Fruit fly (Drosophila melanogaster) whole organism, wandering third instar larva: Measurements from ENCODE around the gene Nf1.
A peak's percentile ranks its signal among the peaks of the same experiment; 100 is the strongest.

Source experiments
- Abd-B ChIP-seq: fragments of >200 bp; optimal IDR thresholded peaks from 2 replicates; lab custom pipeline; 2017; ENCODE audit warnings: missing biosample characterization, missing genetic modification characterization
- CG32264 ChIP-seq: fragments of 200-800 bp; sonication (Bioruptor generic); optimal IDR thresholded peaks from 2 replicates; lab custom pipeline; 2016; ENCODE audit warnings: missing biosample characterization, missing genetic modification characterization
- CG9705 ChIP-seq: fragments of 200-800 bp; sonication (Bioruptor generic); optimal IDR thresholded peaks from 2 replicates; lab custom pipeline; 2018; ENCODE audit warnings: missing biosample characterization, mild to moderate bottlenecking, missing genetic modification characterization
- CrebA ChIP-seq: fragments of 200-800 bp; sonication (Bioruptor generic); optimal IDR thresholded peaks from 2 replicates; lab custom pipeline; 2016; ENCODE audit warnings: missing biosample characterization, mild to moderate bottlenecking, missing genetic modification characterization, borderline replicate concordance
- Dfd ChIP-seq: fragments of >200 bp; optimal IDR thresholded peaks from 2 replicates; lab custom pipeline; 2017; ENCODE audit warnings: missing biosample characterization, missing genetic modification characterization
- Dif ChIP-seq: fragments of 200-275, 200-300 bp; sonication (Bioruptor generic); optimal IDR thresholded peaks from 2 replicates; lab custom pipeline; 2018; ENCODE audit warnings: missing biosample characterization, missing genetic modification characterization; ENCODE audit not compliant: partially characterized antibody
- GATAd ChIP-seq: sonication (Bioruptor generic); optimal IDR thresholded peaks from 2 replicates; lab custom pipeline; 2016; ENCODE audit warnings: missing biosample characterization, missing genetic modification characterization
- HLH106 ChIP-seq: fragments of 200-800 bp; optimal IDR thresholded peaks from 3 replicates; lab custom pipeline; 2019; ENCODE audit warnings: missing biosample characterization, mild to moderate bottlenecking, missing genetic modification characterization, moderate library complexity
- Hnf4 ChIP-seq: fragments of 200-800 bp; sonication (Bioruptor generic); optimal IDR thresholded peaks from 2 replicates; lab custom pipeline; 2016; ENCODE audit warnings: missing biosample characterization, mild to moderate bottlenecking, missing genetic modification characterization
- Hr78 ChIP-seq: fragments of >200 bp; optimal IDR thresholded peaks from 2 replicates; lab custom pipeline; 2017; ENCODE audit warnings: missing biosample characterization, missing genetic modification characterization
- Hr83 ChIP-seq: fragments of 200-300 bp; sonication (Bioruptor generic); optimal IDR thresholded peaks from 2 replicates; lab custom pipeline; 2016; ENCODE audit warnings: missing biosample characterization, mild to moderate bottlenecking, missing genetic modification characterization, moderate library complexity; ENCODE audit not compliant: poor library complexity, severe bottlenecking
- Jra ChIP-seq: sonication (Bioruptor generic); optimal IDR thresholded peaks from 2 replicates; lab custom pipeline; 2016; ENCODE audit warnings: missing biosample characterization, missing genetic modification characterization
- Mio ChIP-seq: sonication (Bioruptor generic); optimal IDR thresholded peaks from 2 replicates; lab custom pipeline; 2016; ENCODE audit warnings: missing biosample characterization, missing genetic modification characterization
- Myc ChIP-seq: fragments of >200 bp; optimal IDR thresholded peaks from 2 replicates; lab custom pipeline; 2017
- N ChIP-seq: fragments of >200 bp; optimal IDR thresholded peaks from 2 replicates; lab custom pipeline; 2018; ENCODE audit warnings: missing biosample characterization, missing external identifiers, missing genetic modification characterization
- OdsH ChIP-seq: fragments of 200-800 bp; sonication (Bioruptor generic); optimal IDR thresholded peaks from 2 replicates; lab custom pipeline; 2016; ENCODE audit warnings: missing biosample characterization, mild to moderate bottlenecking, missing genetic modification characterization
- Rel ChIP-seq, 2 experiments: fragments of 200-800 bp; sonication (Bioruptor generic) in 1 of 2; optimal IDR thresholded peaks; 2 replicates in 1 of 2; 3 replicates in 1 of 2; lab custom pipeline; 2016 to 2019; ENCODE audit warnings: mild to moderate bottlenecking in 2 of 2, missing biosample characterization in 2 of 2, missing genetic modification characterization in 2 of 2, moderate library complexity in 1 of 2
- Sp1 ChIP-seq: fragments of 200-800 bp; sonication (Bioruptor generic); optimal IDR thresholded peaks from 3 replicates; lab custom pipeline; 2019; ENCODE audit warnings: missing biosample characterization, mild to moderate bottlenecking, missing genetic modification characterization, moderate library complexity
- Vsx2 ChIP-seq: fragments of 200-300, 225-300 bp; sonication (Bioruptor generic); optimal IDR thresholded peaks from 2 replicates; lab custom pipeline; 2018; ENCODE audit warnings: missing biosample characterization, missing genetic modification characterization; ENCODE audit not compliant: partially characterized antibody
- br ChIP-seq: fragments of 200-800 bp; sonication (Bioruptor generic); optimal IDR thresholded peaks from 2 replicates; lab custom pipeline; 2016; ENCODE audit warnings: missing biosample characterization, missing genetic modification characterization
- brk ChIP-seq: fragments of 200-800 bp; sonication (Bioruptor generic); optimal IDR thresholded peaks from 2 replicates; lab custom pipeline; 2016; ENCODE audit warnings: missing biosample characterization, mild to moderate bottlenecking, missing genetic modification characterization
- dl ChIP-seq, 2 experiments: fragments of 175-275, 200-275 bp in 1 of 2; fragments of 200-275 bp in 1 of 2; sonication (Bioruptor generic); optimal IDR thresholded peaks; lab custom pipeline; 2018; ENCODE audit warnings: mild to moderate bottlenecking in 2 of 2, missing biosample characterization in 2 of 2, missing genetic modification characterization in 2 of 2, moderate library complexity in 2 of 2; ENCODE audit not compliant: partially characterized antibody in 2 of 2, insufficient read depth in 1 of 2
- dmrt93B ChIP-seq: fragments of 200-800 bp; sonication (Bioruptor generic); optimal IDR thresholded peaks from 2 replicates; lab custom pipeline; 2018; ENCODE audit warnings: missing biosample characterization, mild to moderate bottlenecking, missing genetic modification characterization
- dsf ChIP-seq: sonication (Bioruptor generic); optimal IDR thresholded peaks from 2 replicates; lab custom pipeline; 2016; ENCODE audit warnings: missing biosample characterization, missing genetic modification characterization, borderline replicate concordance
- ey ChIP-seq: fragments of 200-800 bp; sonication (Bioruptor generic); optimal IDR thresholded peaks from 2 replicates; lab custom pipeline; 2016; ENCODE audit warnings: missing biosample characterization, missing genetic modification characterization
- foxo ChIP-seq, 2 experiments: fragments of 200-800 bp; sonication (Bioruptor generic); optimal IDR thresholded peaks; 2 replicates in 1 of 2; 3 replicates in 1 of 2; lab custom pipeline; 2016 to 2017; ENCODE audit warnings: missing biosample characterization in 2 of 2, missing genetic modification characterization in 2 of 2
- fru ChIP-seq: fragments of 200-800 bp; sonication (Bioruptor generic); optimal IDR thresholded peaks from 3 replicates; lab custom pipeline; 2016; ENCODE audit warnings: missing biosample characterization, mild to moderate bottlenecking, missing genetic modification characterization
- h ChIP-seq: fragments of 200-800 bp; sonication (Bioruptor generic); optimal IDR thresholded peaks from 3 replicates; lab custom pipeline; 2016; ENCODE audit warnings: missing biosample characterization, mild to moderate bottlenecking, missing genetic modification characterization
- jim ChIP-seq: fragments of 175-275, 200-325 bp; sonication (Bioruptor generic); optimal IDR thresholded peaks from 2 replicates; lab custom pipeline; 2016; ENCODE audit warnings: missing biosample characterization, mild to moderate bottlenecking, missing genetic modification characterization
- lola ChIP-seq: fragments of >200 bp; optimal IDR thresholded peaks from 2 replicates; lab custom pipeline; 2017; ENCODE audit warnings: missing biosample characterization, missing genetic modification characterization
- pan ChIP-seq: fragments of >200 bp; optimal IDR thresholded peaks from 2 replicates; lab custom pipeline; 2017
- psq ChIP-seq: fragments of 200-800 bp; sonication (Bioruptor generic); optimal IDR thresholded peaks from 3 replicates; lab custom pipeline; 2017; ENCODE audit warnings: missing biosample characterization, mild to moderate bottlenecking, missing genetic modification characterization, moderate library complexity
- rgr ChIP-seq: fragments of 200-800 bp; sonication (Bioruptor generic); optimal IDR thresholded peaks from 3 replicates; lab custom pipeline; 2016; ENCODE audit warnings: missing biosample characterization, mild to moderate bottlenecking, missing genetic modification characterization
- sage ChIP-seq: fragments of 200-800 bp; sonication (Bioruptor generic); optimal IDR thresholded peaks from 2 replicates; lab custom pipeline; 2016; ENCODE audit warnings: missing biosample characterization, mild to moderate bottlenecking, missing genetic modification characterization
- sv ChIP-seq: fragments of 200-800 bp; sonication (Bioruptor generic); optimal IDR thresholded peaks from 3 replicates; lab custom pipeline; 2016; ENCODE audit warnings: missing biosample characterization, missing genetic modification characterization
- tai ChIP-seq: sonication (Bioruptor generic); optimal IDR thresholded peaks from 2 replicates; lab custom pipeline; 2016; ENCODE audit warnings: missing biosample characterization, missing genetic modification characterization
- usp ChIP-seq: fragments of >200 bp; optimal IDR thresholded peaks from 2 replicates; lab custom pipeline; 2017; ENCODE audit warnings: missing biosample characterization, missing genetic modification characterization
- woc ChIP-seq: sonication (Bioruptor generic); optimal IDR thresholded peaks from 2 replicates; lab custom pipeline; 2016; ENCODE audit warnings: missing biosample characterization, mild to moderate bottlenecking, missing genetic modification characterization

Gene Nf1

DNA sequence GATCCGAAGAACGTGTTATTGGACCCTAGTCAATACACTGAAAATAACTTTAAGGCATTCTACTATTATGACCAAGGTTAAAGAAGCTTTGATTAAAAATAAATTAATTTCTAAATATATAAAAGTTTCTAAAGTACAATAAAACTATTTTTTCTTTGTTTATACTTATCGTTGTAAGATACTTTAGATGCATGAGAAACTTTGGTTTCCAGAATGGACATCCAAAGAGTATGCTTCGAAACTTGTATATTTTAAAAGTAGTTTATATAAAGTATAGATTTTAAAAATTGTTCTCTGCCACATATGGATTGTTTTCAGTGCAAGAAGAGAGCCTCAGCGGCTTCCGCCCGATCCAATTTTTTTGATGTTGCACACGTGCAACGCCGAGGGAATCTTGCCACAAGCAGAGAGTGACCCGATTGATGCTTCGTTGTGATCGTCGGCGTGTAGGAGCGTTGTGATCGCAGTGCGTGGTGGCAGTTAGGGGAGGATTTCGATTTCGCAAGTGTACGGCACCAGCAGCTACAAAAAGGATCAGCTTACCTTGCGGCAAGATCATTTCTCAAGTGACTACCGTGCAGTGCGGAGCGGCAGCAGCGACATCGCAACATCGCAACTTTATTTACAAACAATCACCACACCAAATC, 14.4 kb downstream of the Nf1 start:
- TF ChIP-seq usp (GFP tag; lab: Kevin White, UChicago), result no peak
- peak; percentile 64 for TF ChIP-seq brk (GFP tag; lab: Kevin White, UChicago)
- peak; percentile 2 for TF ChIP-seq woc
- TF ChIP-seq dl (GFP tag; optimal IDR thresholded peaks at IDR 0.05; lab: Kevin White, UChicago; ENCODE audit: insufficient read depth in 1 of 2, partially characterized antibody in 2 of 2), result no peak
- TF ChIP-seq dmrt93B, result peak; percentile 86
- TF ChIP-seq Abd-B (GFP tag; lab: Kevin White, UChicago), result no peak
- TF ChIP-seq Dif (GFP tag; lab: Kevin White, UChicago), result no peak
- TF ChIP-seq Hr83 (GFP tag; lab: Kevin White, UChicago), result no peak
- no peak for TF ChIP-seq Jra (GFP tag; lab: Kevin White, UChicago)
- no peak for TF ChIP-seq CG32264
- peak; percentile 85 for TF ChIP-seq psq (GFP tag; lab: Kevin White, UChicago)
- TF ChIP-seq N (GFP tag; lab: Kevin White, UChicago), result no peak
- TF ChIP-seq h (GFP tag; lab: Kevin White, UChicago), result peak; percentile 83
- TF ChIP-seq foxo (GFP tag; optimal IDR thresholded peaks at IDR 0.05; lab: Kevin White, UChicago), result peak in 1 of 2 experiments; percentile 87
- no peak for TF ChIP-seq CrebA (GFP tag; lab: Kevin White, UChicago)
- peak; percentile 32 for TF ChIP-seq br (GFP tag; lab: Kevin White, UChicago)
- TF ChIP-seq Vsx2 (GFP tag; lab: Kevin White, UChicago), result no peak
- TF ChIP-seq HLH106, result peak; percentile 93
- no peak for TF ChIP-seq jim (GFP tag; lab: Kevin White, UChicago)
- no peak for TF ChIP-seq Dfd (GFP tag; lab: Kevin White, UChicago)
- no peak for TF ChIP-seq Myc (lab: Kevin White, UChicago)
- peak; percentile 56 for TF ChIP-seq ey (GFP tag; lab: Kevin White, UChicago)
- TF ChIP-seq CG9705 (GFP tag; lab: Kevin White, UChicago), result peak; percentile 72
- no peak for TF ChIP-seq Hr78 (GFP tag; lab: Kevin White, UChicago)
- no peak for TF ChIP-seq Mio
- TF ChIP-seq lola (GFP tag; lab: Kevin White, UChicago), result no peak
- no peak for TF ChIP-seq pan (lab: Kevin White, UChicago)
- no peak for TF ChIP-seq GATAd (GFP tag; lab: Kevin White, UChicago)
- TF ChIP-seq rgr (GFP tag; lab: Kevin White, UChicago), result peak; percentile 86
- TF ChIP-seq dsf (GFP tag; lab: Kevin White, UChicago), result no peak
- TF ChIP-seq OdsH (GFP tag; lab: Kevin White, UChicago), result peak; percentile 89
- TF ChIP-seq sage, result peak; percentile 69
- TF ChIP-seq tai (GFP tag; lab: Kevin White, UChicago), result no peak
- TF ChIP-seq Sp1 (GFP tag; lab: Kevin White, UChicago), result peak; percentile 96
- TF ChIP-seq fru (GFP tag; lab: Kevin White, UChicago), result peak; percentile 80
- no peak for TF ChIP-seq sv
- peak; percentile 52 for TF ChIP-seq Rel (GFP tag; optimal IDR thresholded peaks at IDR 0.05; lab: Kevin White, UChicago)
- TF ChIP-seq Rel (tag; optimal IDR thresholded peaks at IDR 0.05; lab: Kevin White, UChicago), result peak; percentile 51
- peak; percentile 60 for TF ChIP-seq Hnf4 (GFP tag; lab: Kevin White, UChicago)

dm6 chr3R:25999130-25999529, 16.3 kb downstream of the Nf1 start:
- TF ChIP-seq CG9705 (GFP tag; lab: Kevin White, UChicago) (no peak), Mio (no peak), psq (GFP tag; lab: Kevin White, UChicago) (no peak), Dfd (GFP tag; lab: Kevin White, UChicago) (no peak), h (GFP tag; lab: Kevin White, UChicago) (no peak), sage (no peak), dsf (GFP tag; lab: Kevin White, UChicago) (no peak), Myc (lab: Kevin White, UChicago) (no peak), Jra (GFP tag; lab: Kevin White, UChicago) (no peak), CG32264 (no peak), Rel (GFP tag; optimal IDR thresholded peaks at IDR 0.05; lab: Kevin White, UChicago) (no peak), Rel (tag; optimal IDR thresholded peaks at IDR 0.05; lab: Kevin White, UChicago) (no peak), tai (GFP tag; lab: Kevin White, UChicago) (no peak), pan (lab: Kevin White, UChicago) (no peak), woc (no peak), ey (GFP tag; lab: Kevin White, UChicago) (no peak), br (GFP tag; lab: Kevin White, UChicago) (no peak)
